Worm (Caenorhabditis elegans) whole organism, L4/young adult: ENCODE measurements around the gene Y52E8A.3.

Experiments
- W03F9.2 ChIP-seq: fragments of 150-350 bp; optimal IDR thresholded peaks from 2 replicates; lab custom pipeline; 2014; ENCODE audit warnings: missing biosample characterization, missing genetic modification characterization
- dao-5 ChIP-seq: sonication (generic microtip); optimal IDR thresholded peaks from 2 replicates; lab custom pipeline; 2016; ENCODE audit warnings: missing genotype, missing genetic modification characterization, moderate library complexity, missing compliant biosample characterization
- him-1 ChIP-seq: sonication (generic microtip); optimal IDR thresholded peaks from 2 replicates; lab custom pipeline; 2016; ENCODE audit warnings: missing genotype, missing genetic modification reagents, missing genetic modification characterization, missing compliant biosample characterization

DNA sequence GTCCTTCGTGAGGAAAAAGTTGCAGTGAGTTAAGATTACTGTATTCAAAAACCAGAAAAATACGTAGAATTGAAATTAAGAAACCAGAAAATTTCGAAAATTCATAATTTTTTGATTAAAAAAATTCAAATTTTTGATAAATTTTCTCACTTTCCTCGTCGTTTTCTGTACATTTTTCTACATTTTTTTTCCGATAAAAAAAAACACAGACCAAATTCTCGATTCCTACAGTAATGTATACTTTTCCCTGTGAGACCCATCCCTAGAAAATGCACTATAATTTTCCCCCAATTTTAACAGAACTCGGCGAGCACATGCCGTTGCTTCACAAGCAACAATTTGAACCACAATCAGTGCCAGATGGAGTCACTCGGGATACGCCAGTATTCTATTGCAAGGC, 33.1 kb upstream of the Y52E8A.3 start, which contains the start of gene athp-2:
- TF ChIP-seq him-1 (tag; lab: Kevin White, UChicago), result no peak
- no peak for TF ChIP-seq W03F9.2
- TF ChIP-seq dao-5 (tag; lab: Kevin White, UChicago), result no peak
